Fruit fly (Drosophila melanogaster) whole organism, wandering third instar larva: Measurements from ENCODE around the gene CG34283.

ENCODE experiments used
- GATAd ChIP-seq: sonication (Bioruptor generic); optimal IDR thresholded peaks from 2 replicates; lab custom pipeline; 2016; ENCODE audit warnings: missing biosample characterization, missing genetic modification characterization
- Myc ChIP-seq: fragments of >200 bp; optimal IDR thresholded peaks from 2 replicates; lab custom pipeline; 2017

- TF ChIP-seq GATAd (no peak), Myc (no peak)
Measured at dm6 chr3R:18722490-18722889, at the start of gene CG34283.
